Worm (Caenorhabditis elegans) whole organism, L4 larva: ENCODE measurements around the gene acs-4.

Experiments used
- D1046.2 ChIP-seq: fragments of 200-800 bp; sonication (Bioruptor generic); IDR thresholded peaks from 2 replicates; pipeline ENCODE4 v1.3.6; 2022; ENCODE audit warnings: missing genetic modification characterization, missing compliant biosample characterization
- F10B5.3 ChIP-seq: sonication (generic microtip); optimal IDR thresholded peaks from 2 replicates; lab custom pipeline; 2016; ENCODE audit warnings: mild to moderate bottlenecking, missing genetic modification characterization, missing compliant biosample characterization
- R02D3.7 ChIP-seq: fragments of 150-350 bp; sonication (generic microtip); optimal IDR thresholded peaks from 3 replicates; lab custom pipeline; 2014; ENCODE audit warnings: missing biosample characterization, missing genetic modification characterization
- Y5F2A.4 ChIP-seq: fragments of 200-800 bp; sonication (Bioruptor generic); optimal IDR thresholded peaks from 2 replicates; lab custom pipeline; 2018; ENCODE audit warnings: mild to moderate bottlenecking, missing genetic modification characterization, missing compliant biosample characterization
- ZK546.5 ChIP-seq, 2 experiments: sonication (generic microtip); optimal IDR thresholded peaks; 2 replicates each; lab custom pipeline; 2017; ENCODE audit warnings: missing biosample characterization in 2 of 2, missing genetic modification characterization in 2 of 2
- aly-2 ChIP-seq: sonication (generic microtip); optimal IDR thresholded peaks from 2 replicates; lab custom pipeline; 2018; ENCODE audit warnings: missing biosample characterization, missing genetic modification characterization
- ama-1 ChIP-seq: fragments of 150-350 bp; optimal IDR thresholded peaks from 2 replicates; lab custom pipeline; 2014; ENCODE audit warnings: inconsistent platforms, mixed read lengths
- ceh-28 ChIP-seq: fragments of 150-350 bp; optimal IDR thresholded peaks from 2 replicates; lab custom pipeline; 2014; ENCODE audit warnings: missing biosample characterization, missing genetic modification reagents, missing genetic modification characterization
- ctbp-1 ChIP-seq: fragments of 200-800 bp; sonication (Bioruptor generic); IDR thresholded peaks from 2 replicates; pipeline ENCODE4 v1.3.6; 2022; ENCODE audit warnings: missing genetic modification reagents, missing genetic modification characterization, missing compliant biosample characterization
- daf-16 ChIP-seq, 3 experiments: sonication (generic microtip); optimal IDR thresholded peaks; 2 replicates each; lab custom pipeline; 2016 to 2017; ENCODE audit warnings: missing genetic modification characterization in 3 of 3, missing genetic modification reagents in 3 of 3, mild to moderate bottlenecking in 2 of 3, missing compliant biosample characterization in 2 of 3, missing biosample characterization in 1 of 3, moderate library complexity in 1 of 3
- dmd-6 ChIP-seq: fragments of 200-800 bp; sonication (Bioruptor generic); IDR thresholded peaks from 2 replicates; pipeline ENCODE4 v1.3.6; 2022; ENCODE audit warnings: missing genetic modification reagents, missing genetic modification characterization, missing compliant biosample characterization
- dmd-9 ChIP-seq: fragments of 200-800 bp; sonication (Bioruptor generic); IDR thresholded peaks from 2 replicates; pipeline ENCODE4 v1.3.6; 2022; ENCODE audit warnings: missing genetic modification reagents, missing genetic modification characterization, missing compliant biosample characterization
- dve-1 ChIP-seq: sonication (generic microtip); optimal IDR thresholded peaks from 2 replicates; lab custom pipeline; 2017; ENCODE audit warnings: antibody characterized with exemption, mild to moderate bottlenecking, missing genetic modification characterization, missing compliant biosample characterization; ENCODE audit not compliant: insufficient read depth
- egl-27 ChIP-seq: sonication (generic microtip); optimal IDR thresholded peaks from 3 replicates; lab custom pipeline; 2017; ENCODE audit warnings: missing biosample characterization, missing genetic modification reagents, missing genetic modification characterization
- egl-43 ChIP-seq: fragments of 200-800 bp; sonication (Bioruptor generic); IDR thresholded peaks from 2 replicates; pipeline ENCODE4 v1.3.6; 2022; ENCODE audit warnings: missing genetic modification reagents, missing genetic modification characterization, missing compliant biosample characterization
- fos-1 ChIP-seq: fragments of 150-350 bp; optimal IDR thresholded peaks from 2 replicates; lab custom pipeline; 2014; ENCODE audit warnings: missing biosample characterization, missing genetic modification characterization
- gei-8 ChIP-seq: fragments of 200-800 bp; sonication (Bioruptor generic); optimal IDR thresholded peaks from 2 replicates; lab custom pipeline; 2018; ENCODE audit warnings: mild to moderate bottlenecking, missing genetic modification characterization, missing compliant biosample characterization
- hif-1 ChIP-seq, 2 experiments: sonication (generic microtip); optimal IDR thresholded peaks; 2 replicates each; lab custom pipeline; 2016 to 2017; ENCODE audit warnings: missing compliant biosample characterization in 2 of 2, missing genetic modification characterization in 2 of 2, missing genetic modification reagents in 2 of 2, missing genotype in 2 of 2, mild to moderate bottlenecking in 1 of 2
- hlh-11 ChIP-seq: fragments of 200-800 bp; sonication (Bioruptor generic); optimal IDR thresholded peaks from 2 replicates; lab custom pipeline; 2018; ENCODE audit warnings: mild to moderate bottlenecking, missing genetic modification characterization, missing compliant biosample characterization
- hlh-30 ChIP-seq: sonication (generic microtip); optimal IDR thresholded peaks from 2 replicates; lab custom pipeline; 2017; ENCODE audit warnings: antibody characterized with exemption, mild to moderate bottlenecking, missing genetic modification characterization, missing compliant biosample characterization; ENCODE audit not compliant: insufficient read depth
- jun-1 ChIP-seq: fragments of 150-350 bp; optimal IDR thresholded peaks from 2 replicates; lab custom pipeline; 2014; ENCODE audit warnings: missing biosample characterization, missing genetic modification reagents, missing genetic modification characterization
- lin-1 ChIP-seq: fragments of 200-800 bp; sonication (Bioruptor generic); IDR thresholded peaks from 2 replicates; pipeline ENCODE4 v1.3.6; 2022; ENCODE audit warnings: missing genetic modification reagents, missing genetic modification characterization, missing compliant biosample characterization
- lin-29 ChIP-seq: fragments of 200-800 bp; sonication (Bioruptor generic); IDR thresholded peaks from 2 replicates; pipeline ENCODE4 v1.3.6; 2022; ENCODE audit warnings: missing genetic modification reagents, missing genetic modification characterization, missing compliant biosample characterization
- lin-38 ChIP-seq: fragments of 200-800 bp; sonication (Bioruptor generic); IDR thresholded peaks from 2 replicates; pipeline ENCODE4 v1.3.6; 2022; ENCODE audit warnings: missing genetic modification reagents, missing genetic modification characterization, missing compliant biosample characterization
- lin-39 ChIP-seq: fragments of 150-350 bp; optimal IDR thresholded peaks from 2 replicates; lab custom pipeline; 2014; ENCODE audit warnings: missing biosample characterization, missing genetic modification reagents, missing genetic modification characterization
- lir-3 ChIP-seq: sonication (generic microtip); optimal IDR thresholded peaks from 2 replicates; lab custom pipeline; 2016; ENCODE audit warnings: mild to moderate bottlenecking, missing genetic modification characterization, missing compliant biosample characterization
- madf-5 ChIP-seq, 2 experiments: fragments of 200-800 bp; sonication (Bioruptor generic); IDR thresholded peaks; 2 replicates each; pipeline ENCODE4 v1.3.6; 2022; ENCODE audit warnings: missing compliant biosample characterization in 2 of 2, missing genetic modification characterization in 2 of 2
- mep-1 ChIP-seq: fragments of 150-350 bp; sonication (generic microtip); optimal IDR thresholded peaks from 3 replicates; lab custom pipeline; 2014; ENCODE audit warnings: missing biosample characterization, missing genetic modification characterization
- mxl-3 ChIP-seq: fragments of 200-800 bp; sonication (Bioruptor generic); optimal IDR thresholded peaks from 2 replicates; lab custom pipeline; 2018; ENCODE audit warnings: mild to moderate bottlenecking, missing genetic modification characterization, missing compliant biosample characterization
- nhr-102 ChIP-seq: sonication (generic microtip); optimal IDR thresholded peaks from 2 replicates; lab custom pipeline; 2016; ENCODE audit warnings: mild to moderate bottlenecking, missing genetic modification characterization, moderate library complexity, missing compliant biosample characterization
- nhr-11 ChIP-seq: fragments of 150-350 bp; optimal IDR thresholded peaks from 2 replicates; lab custom pipeline; 2014; ENCODE audit warnings: missing biosample characterization, missing genetic modification characterization
- nhr-25 ChIP-seq: sonication (generic microtip); optimal IDR thresholded peaks from 2 replicates; lab custom pipeline; 2017; ENCODE audit warnings: missing genetic modification characterization, mild to moderate bottlenecking, missing compliant biosample characterization, antibody characterized with exemption, moderate library complexity, borderline replicate concordance; ENCODE audit not compliant: insufficient read depth
- nhr-28 ChIP-seq: fragments of 150-350 bp; optimal IDR thresholded peaks from 2 replicates; lab custom pipeline; 2014; ENCODE audit warnings: missing biosample characterization, missing genetic modification characterization
- nhr-6 ChIP-seq: fragments of 150-350 bp; optimal IDR thresholded peaks from 2 replicates; lab custom pipeline; 2014; ENCODE audit warnings: missing biosample characterization, missing genetic modification characterization
- nhr-76 ChIP-seq: fragments of 150-350 bp; optimal IDR thresholded peaks from 2 replicates; lab custom pipeline; 2014; ENCODE audit warnings: missing biosample characterization, missing genetic modification characterization
- pha-4 ChIP-seq, 2 experiments: fragments of 150-350 bp in 1 of 2; fragments of 200-800 bp in 1 of 2; sonication (Bioruptor generic) in 1 of 2; IDR thresholded peaks in 1 of 2; optimal IDR thresholded peaks in 1 of 2; 2 replicates each; pipeline versions ENCODE4 v1.3.6 to Lab custom; 2014 to 2022; ENCODE audit warnings: missing genetic modification characterization in 2 of 2, missing genetic modification reagents in 2 of 2, missing biosample characterization in 1 of 2, missing compliant biosample characterization in 1 of 2
- php-3 ChIP-seq: fragments of 200-800 bp; sonication (Bioruptor generic); IDR thresholded peaks from 2 replicates; pipeline ENCODE4 v1.3.6; 2022; ENCODE audit warnings: missing genetic modification reagents, missing genetic modification characterization, missing compliant biosample characterization
- rbr-2 ChIP-seq: sonication (generic microtip); optimal IDR thresholded peaks from 2 replicates; lab custom pipeline; 2016; ENCODE audit warnings: missing genotype, missing genetic modification characterization, missing compliant biosample characterization
- sdz-12 ChIP-seq: fragments of 200-800 bp; sonication (Bioruptor generic); optimal IDR thresholded peaks from 2 replicates; lab custom pipeline; 2018; ENCODE audit warnings: mild to moderate bottlenecking, missing genetic modification characterization, missing compliant biosample characterization
- set-16 ChIP-seq: fragments of 200-800 bp; sonication (Bioruptor generic); IDR thresholded peaks from 2 replicates; pipeline ENCODE4 v1.3.6; 2022; ENCODE audit warnings: missing genetic modification reagents, missing genetic modification characterization, missing compliant biosample characterization
- snpc-1.2 ChIP-seq: fragments of 200-800 bp; sonication (Bioruptor generic); IDR thresholded peaks from 2 replicates; pipeline ENCODE4 v1.3.6; 2022; ENCODE audit warnings: missing genetic modification reagents, missing genetic modification characterization, missing compliant biosample characterization
- snpc-4 ChIP-seq: fragments of 150-350 bp; optimal IDR thresholded peaks from 2 replicates; lab custom pipeline; 2014; ENCODE audit warnings: missing biosample characterization, missing genetic modification characterization
- unc-130 ChIP-seq: sonication (generic microtip); optimal IDR thresholded peaks from 2 replicates; lab custom pipeline; 2016; ENCODE audit warnings: missing genetic modification reagents, missing genetic modification characterization, missing compliant biosample characterization
- unc-39 ChIP-seq: sonication (generic microtip); optimal IDR thresholded peaks from 2 replicates; lab custom pipeline; 2017; ENCODE audit warnings: missing biosample characterization, missing genetic modification characterization
- unc-62 ChIP-seq, 3 experiments: fragments of 150-350 bp in 1 of 3; sonication (generic microtip); optimal IDR thresholded peaks in 2 of 3; peaks in 1 of 3; 1 replicate in 1 of 3; 2 replicates in 2 of 3; lab custom pipeline; 2014 to 2017; ENCODE audit warnings: missing biosample characterization in 3 of 3, missing genetic modification characterization in 3 of 3, missing genetic modification reagents in 3 of 3, missing genotype in 1 of 3
- zfp-2 ChIP-seq: sonication (generic microtip); optimal IDR thresholded peaks from 2 replicates; lab custom pipeline; 2016; ENCODE audit warnings: mild to moderate bottlenecking, missing genetic modification characterization, missing compliant biosample characterization
- zip-11 ChIP-seq: fragments of 200-800 bp; sonication (Bioruptor generic); IDR thresholded peaks from 2 replicates; pipeline ENCODE4 v1.3.6; 2022; ENCODE audit warnings: missing genetic modification characterization, missing compliant biosample characterization
- zip-2 ChIP-seq: fragments of 150-350 bp; optimal IDR thresholded peaks from 2 replicates; lab custom pipeline; 2014; ENCODE audit warnings: missing biosample characterization, missing genetic modification characterization

acs-4 gene

DNA sequence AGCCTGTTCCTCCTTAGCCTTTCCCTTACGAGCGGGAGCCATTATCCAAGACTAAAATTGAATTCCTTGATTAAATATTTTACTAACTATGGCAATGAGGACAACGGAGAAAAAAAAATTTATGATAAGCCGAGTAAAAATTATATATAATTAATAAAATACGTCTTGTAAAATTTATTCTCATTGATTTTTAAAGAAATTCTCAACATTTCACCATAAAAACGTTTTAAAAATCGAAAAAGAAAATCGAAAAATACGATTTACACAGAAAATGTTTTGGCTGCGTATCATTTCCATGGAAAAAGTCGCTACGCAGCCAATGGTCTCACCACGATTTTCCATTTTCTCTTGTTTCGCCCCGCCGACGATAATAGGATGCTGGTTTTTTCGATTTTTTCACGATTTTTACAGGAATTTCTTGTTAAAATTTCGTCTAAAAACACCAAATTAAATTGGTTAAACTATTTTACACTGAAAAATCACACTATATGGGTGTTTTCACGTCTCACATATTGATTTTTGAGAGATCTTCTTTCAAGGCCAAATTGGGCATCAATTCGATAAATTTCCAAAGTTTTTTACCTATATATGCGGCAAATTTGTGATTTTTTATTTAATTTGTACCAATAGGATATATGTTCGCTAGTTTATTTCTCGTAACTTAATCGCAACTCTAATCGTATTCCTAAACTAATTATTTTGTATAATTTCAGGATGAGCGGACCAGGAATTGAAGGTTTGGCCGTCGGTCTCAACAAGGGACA is 12.1 kb downstream of the acs-4 start, which contains the start of the genes rps-14 and rpl-36 (continued):
- TF ChIP-seq lin-39 (tag; lab: Kevin White, UChicago), result no peak
- peak; percentile 71 for TF ChIP-seq dmd-6 (GFP tag; lab: Robert Waterston, UW)
- TF ChIP-seq nhr-28 (tag; lab: Kevin White, UChicago), result peak; percentile 64
- TF ChIP-seq nhr-6 (tag; lab: Kevin White, UChicago), result peak; percentile 86
- TF ChIP-seq F10B5.3 (tag; lab: Kevin White, UChicago), result no peak
- TF ChIP-seq lin-38 (GFP tag; lab: Robert Waterston, UW), result peak; percentile 86
- peak; percentile 80 for TF ChIP-seq hlh-11 (tag; lab: Kevin White, UChicago)
- TF ChIP-seq nhr-11, result peak; percentile 81
- TF ChIP-seq hif-1 (tag; optimal IDR thresholded peaks at IDR 0.05; lab: Kevin White, UChicago), result peak in 1 of 2 experiments; percentile 64
- no peak for TF ChIP-seq unc-62 (GFP tag; optimal IDR thresholded peaks at IDR 0.05 in 1 of 2; lab: Kevin White, UChicago)
- no peak for TF ChIP-seq unc-62 (tag; optimal IDR thresholded peaks at IDR 0.05; lab: Kevin White, UChicago)
- peak; percentile 77 for TF ChIP-seq hlh-30 (tag; lab: Kevin White, UChicago)
- no peak for TF ChIP-seq R02D3.7
- TF ChIP-seq aly-2 (tag; lab: Kevin White, UChicago), result no peak
- TF ChIP-seq unc-39 (tag; lab: Kevin White, UChicago), result no peak
- no peak for TF ChIP-seq egl-43 (GFP tag; lab: Robert Waterston, UW)
- peak; percentile 95 for TF ChIP-seq zfp-2
- TF ChIP-seq snpc-1.2 (GFP tag; lab: Robert Waterston, UW), result 0 out of 2 replicates have a peak, but pooled peaks have one; percentile 9
- no peak for TF ChIP-seq D1046.2 (GFP tag; lab: Robert Waterston, UW)
- no peak for TF ChIP-seq unc-130
- no peak for TF ChIP-seq egl-27 (tag; lab: Kevin White, UChicago)
- TF ChIP-seq nhr-76 (tag; lab: Kevin White, UChicago), result no peak
- TF ChIP-seq php-3 (GFP tag; lab: Robert Waterston, UW), result no peak
- no peak for TF ChIP-seq ctbp-1
- no peak for TF ChIP-seq gei-8
- no peak for TF ChIP-seq zip-11
- TF ChIP-seq daf-16 (GFP tag; optimal IDR thresholded peaks at IDR 0.05; lab: Kevin White, UChicago), result peak in 1 of 2 experiments; percentile 33
- TF ChIP-seq daf-16 (tag; optimal IDR thresholded peaks at IDR 0.05; lab: Kevin White, UChicago), result peak; percentile 57
- peak; percentile 17 for TF ChIP-seq snpc-4 (tag; lab: Kevin White, UChicago)
- peak; percentile 9 for TF ChIP-seq zip-2 (tag; lab: Kevin White, UChicago)
- peak; percentile 62 for TF ChIP-seq nhr-25 (tag; lab: Kevin White, UChicago)
- TF ChIP-seq nhr-102 (tag; lab: Kevin White, UChicago), result peak; percentile 75
- no peak for TF ChIP-seq dmd-9
- TF ChIP-seq dve-1 (tag; lab: Kevin White, UChicago), result peak; percentile 95
- no peak for TF ChIP-seq lin-1 (GFP tag; lab: Robert Waterston, UW)
- TF ChIP-seq fos-1 (tag; lab: Kevin White, UChicago), result no peak
- TF ChIP-seq ZK546.5 (tag; optimal IDR thresholded peaks at IDR 0.05; lab: Kevin White, UChicago), result peak in 1 of 2 experiments; percentile 85
- TF ChIP-seq jun-1 (tag; lab: Kevin White, UChicago), result peak; percentile 21
- TF ChIP-seq pha-4 (GFP tag; IDR thresholded peaks at IDR 0.05; lab: Robert Waterston, UW), result peak; percentile 35; the same call in 1 of the 2 replicates
- peak; percentile 92 for TF ChIP-seq pha-4 (tag; optimal IDR thresholded peaks at IDR 0.05; lab: Kevin White, UChicago)
- TF ChIP-seq lin-29 (GFP tag; lab: Robert Waterston, UW), result peak; percentile 12; the same call in 1 of the 2 replicates
- TF ChIP-seq mep-1 (tag; lab: Kevin White, UChicago), result peak; percentile 91
- no peak for TF ChIP-seq mxl-3 (GFP tag; lab: Kevin White, UChicago)
- TF ChIP-seq lir-3 (tag; lab: Kevin White, UChicago), result no peak
- no peak for TF ChIP-seq Y5F2A.4 (GFP tag; lab: Kevin White, UChicago)
- no peak for TF ChIP-seq madf-5 (GFP tag; IDR thresholded peaks at IDR 0.05; lab: Robert Waterston, UW)
- TF ChIP-seq sdz-12 (GFP tag; lab: Kevin White, UChicago), result no peak
- TF ChIP-seq ama-1 (lab: Kevin White, UChicago), result peak; percentile 71
- TF ChIP-seq ceh-28 (tag; lab: Kevin White, UChicago), result no peak
- no peak for TF ChIP-seq set-16 (GFP tag; lab: Robert Waterston, UW)
- peak; percentile 81 for TF ChIP-seq rbr-2 (tag; lab: Kevin White, UChicago)
